Worm (Caenorhabditis elegans) whole organism, midembryonic: ENCODE data around the gene F42A8.1.

ENCODE experiments used
- T22C8.4 ChIP-seq: fragments of 200-800 bp; sonication (Bioruptor generic); IDR thresholded peaks from 2 replicates; pipeline ENCODE4 v1.3.6; 2022; ENCODE audit warnings: missing genetic modification characterization, missing compliant biosample characterization
- flt-1 ChIP-seq: fragments of 200-800 bp; sonication (Bioruptor generic); IDR thresholded peaks from 2 replicates; pipeline ENCODE4 v1.3.6; 2022; ENCODE audit warnings: missing genetic modification characterization, missing compliant biosample characterization
- klf-2 ChIP-seq: fragments of 200-800 bp; sonication (Bioruptor generic); conservative IDR thresholded peaks from 2 replicates; pipeline ENCODE4 v1.3.6; 2022; ENCODE audit warnings: missing genetic modification reagents, missing genetic modification characterization, missing compliant biosample characterization
- med-1 ChIP-seq: sonication (generic microtip); optimal IDR thresholded peaks from 2 replicates; lab custom pipeline; 2017; ENCODE audit warnings: missing genetic modification characterization, mild to moderate bottlenecking, missing compliant biosample characterization, antibody characterized with exemption, missing genetic modification reagents; ENCODE audit not compliant: insufficient read depth
- tab-1 ChIP-seq: fragments of 200-800 bp; sonication (Bioruptor generic); IDR thresholded peaks from 2 replicates; pipeline ENCODE4 v1.3.6; 2022; ENCODE audit warnings: missing genetic modification characterization, missing compliant biosample characterization
- ztf-29 ChIP-seq: fragments of 200-800 bp; sonication (Bioruptor generic); IDR thresholded peaks from 2 replicates; pipeline ENCODE4 v1.3.6; 2022; ENCODE audit warnings: missing genetic modification reagents, missing genetic modification characterization, missing compliant biosample characterization

DNA sequence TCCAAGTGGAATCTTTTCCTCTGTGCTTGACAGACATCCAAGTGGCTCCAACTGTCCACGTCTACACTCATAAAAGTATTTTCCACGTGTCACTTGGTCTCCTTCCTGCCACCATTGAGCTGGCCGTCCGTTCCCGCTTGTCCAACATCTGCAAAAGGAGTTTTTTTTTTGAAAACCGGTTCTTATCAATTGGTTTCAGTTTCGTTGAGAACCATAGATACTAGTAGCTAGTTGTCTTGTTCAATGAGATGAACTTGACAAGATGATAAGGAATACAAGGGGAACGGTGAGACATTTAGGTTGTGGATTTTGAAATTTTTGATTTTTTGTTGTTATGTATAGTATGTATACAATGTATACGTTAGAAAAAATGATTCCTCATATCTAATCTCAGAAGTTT is 596 bp downstream of the F42A8.1 start:
- TF ChIP-seq tab-1 (GFP tag; lab: Robert Waterston, UW): no peak
- no peak for TF ChIP-seq ztf-29 (GFP tag; lab: Robert Waterston, UW)
- no peak for TF ChIP-seq flt-1
- TF ChIP-seq med-1 (GFP tag; lab: Kevin White, UChicago): no peak
- TF ChIP-seq T22C8.4: no peak
- no peak for TF ChIP-seq klf-2 (GFP tag; lab: Robert Waterston, UW)
